Worm (Caenorhabditis elegans): ENCODE data around the gene pigb-1.

pigb-1 gene

ce11 chrII:4942397-4942796 lies 50.5 kb downstream of the pigb-1 start (continued):
- TF ChIP-seq B0035.1 (tag; optimal IDR thresholded peaks at IDR 0.05) (no peak), egrh-3 (GFP tag; IDR thresholded peaks at IDR 0.05) (no peak), sdz-38 (tag; optimal IDR thresholded peaks at IDR 0.05) (no peak), ztf-22 (GFP tag; optimal IDR thresholded peaks at IDR 0.05) (no peak), lin-40 (tag; optimal IDR thresholded peaks at IDR 0.05) (peak; percentile 32), lsl-1 (GFP tag; optimal IDR thresholded peaks at IDR 0.05) (peak; percentile 48), Y56A3A.18 (GFP tag; IDR thresholded peaks at IDR 0.05) (peak; percentile 66; the same call in 1 of the 2 replicates), T26A5.8 (tag; optimal IDR thresholded peaks at IDR 0.05) (no peak), ceh-27 (GFP tag; optimal IDR thresholded peaks at IDR 0.05) (peak; percentile 49), ceh-40 (GFP tag; IDR thresholded peaks at IDR 0.05) (no peak), ztf-18 (tag; optimal IDR thresholded peaks at IDR 0.05) (peak; percentile 23), mxl-1 (tag; optimal IDR thresholded peaks at IDR 0.05) (no peak), ztf-3 (GFP tag; optimal IDR thresholded peaks at IDR 0.05) (no peak), Y79H2A.3 (GFP tag; conservative IDR thresholded peaks at IDR 0.05) (no peak), snpc-1.1 (tag; optimal IDR thresholded peaks at IDR 0.05; ENCODE audit: insufficient read depth) (no peak), aptf-2 (GFP tag; conservative IDR thresholded peaks at IDR 0.05) (no peak), lir-1 (GFP tag; conservative IDR thresholded peaks at IDR 0.05) (no peak), lsy-27 (tag; optimal IDR thresholded peaks at IDR 0.05; ENCODE audit: borderline replicate concordance, insufficient read depth) (no peak), atf-7 (tag; optimal IDR thresholded peaks at IDR 0.05) (no peak), rec-8 (tag; optimal IDR thresholded peaks at IDR 0.05) (peak; percentile 53 to 78), ama-1 (optimal IDR thresholded peaks at IDR 0.05) (peak; percentile 83), ama-1 (GFP tag; optimal IDR thresholded peaks at IDR 0.05) (peak; percentile 31 to 54), tbx-9 (tag; optimal IDR thresholded peaks at IDR 0.05; ENCODE audit: borderline replicate concordance) (no peak), let-607 (tag; optimal IDR thresholded peaks at IDR 0.05) (peak in 1 of 2 experiments; percentile 40), C06A6.2 (GFP tag; conservative IDR thresholded peaks at IDR 0.05) (no peak; the same call in 1 of the 2 replicates), ceh-100 (GFP tag; IDR thresholded peaks at IDR 0.05) (peak; percentile 33; the same call in 1 of the 2 replicates), attf-6 (GFP tag; IDR thresholded peaks at IDR 0.05) (no peak), madf-3 (GFP tag; IDR thresholded peaks at IDR 0.05) (0 out of 2 replicates have a peak, but pooled peaks have one; percentile 70), zfh-2 (GFP tag; conservative IDR thresholded peaks at IDR 0.05) (peak; percentile 83), tlf-1 (GFP tag; optimal IDR thresholded peaks at IDR 0.05) (no peak), cebp-2 (GFP tag; IDR thresholded peaks at IDR 0.05) (peak; percentile 87), snpc-3.4 (tag; optimal IDR thresholded peaks at IDR 0.05) (no peak), F23B12.7 (tag; optimal IDR thresholded peaks at IDR 0.05; ENCODE audit: insufficient read depth) (peak; percentile 38), cebp-1 (GFP tag; IDR thresholded peaks at IDR 0.05) (no peak), cebp-1 (tag; optimal IDR thresholded peaks at IDR 0.05) (peak; percentile 60), ztf-25 (GFP tag; IDR thresholded peaks at IDR 0.05) (no peak), T07F8.4 (tag; optimal IDR thresholded peaks at IDR 0.05) (peak; percentile 58), let-526 (GFP tag; IDR thresholded peaks at IDR 0.05) (peak; percentile 74; the same call in 1 of the 2 replicates)

All from whole organism, young adult.